Fruit fly (Drosophila melanogaster) whole organism, embryonic: ENCODE results near the gene brat.
A peak's percentile ranks its signal among the peaks of the same experiment; 100 is the strongest.

ENCODE experiments used
- Abd-B ChIP-seq: fragments of 200-800 bp; sonication (Bioruptor generic); optimal IDR thresholded peaks from 2 replicates; lab custom pipeline; 2018; ENCODE audit warnings: missing biosample characterization, mild to moderate bottlenecking, missing genetic modification characterization, moderate library complexity
- Bteb2 ChIP-seq: fragments of 200-800 bp; sonication (Bioruptor generic); optimal IDR thresholded peaks from 2 replicates; lab custom pipeline; 2016; ENCODE audit warnings: missing biosample characterization, missing genetic modification characterization
- CG10321 ChIP-seq: fragments of 200-800 bp; sonication (Bioruptor generic); IDR thresholded peaks from 2 replicates; pipeline ENCODE4 v1.3.6; 2022; ENCODE audit warnings: missing biosample characterization, missing genetic modification characterization
- CG10431 ChIP-seq: fragments of 200-800 bp; sonication (Bioruptor generic); optimal IDR thresholded peaks from 3 replicates; lab custom pipeline; 2018; ENCODE audit warnings: missing biosample characterization, mild to moderate bottlenecking, missing genetic modification characterization
- CG11560 ChIP-seq: fragments of 200-800 bp; sonication (Bioruptor generic); IDR thresholded peaks from 3 replicates; pipeline ENCODE4 v1.3.6; 2022; ENCODE audit warnings: missing biosample characterization, missing genetic modification characterization
- CG11695 ChIP-seq: fragments of 200-800 bp; sonication (Bioruptor generic); IDR thresholded peaks from 3 replicates; pipeline ENCODE4 v1.3.6; 2022; ENCODE audit warnings: missing biosample characterization, missing genetic modification characterization
- CG12236 ChIP-seq: fragments of 200-800 bp; sonication (Bioruptor generic); optimal IDR thresholded peaks from 2 replicates; lab custom pipeline; 2016; ENCODE audit warnings: missing biosample characterization, missing genetic modification characterization
- CG12299 ChIP-seq: fragments of 200-800 bp; sonication (Bioruptor generic); optimal IDR thresholded peaks from 2 replicates; lab custom pipeline; 2018; ENCODE audit warnings: missing biosample characterization, mild to moderate bottlenecking, missing genetic modification characterization
- CG12659 ChIP-seq: fragments of 200-800 bp; sonication (Bioruptor generic); optimal IDR thresholded peaks from 3 replicates; lab custom pipeline; 2017; ENCODE audit warnings: mild to moderate bottlenecking, missing biosample characterization, missing genetic modification reagents, missing genetic modification characterization
- CG12942 ChIP-seq: fragments of 200-800 bp; sonication (Bioruptor generic); optimal IDR thresholded peaks from 3 replicates; lab custom pipeline; 2016; ENCODE audit warnings: missing biosample characterization, missing genetic modification characterization
- CG13424 ChIP-seq: fragments of 200-800 bp; sonication (Bioruptor generic); optimal IDR thresholded peaks from 2 replicates; lab custom pipeline; 2019; ENCODE audit warnings: missing biosample characterization, mild to moderate bottlenecking, missing genetic modification characterization, moderate library complexity
- CG14667 ChIP-seq: fragments of 200-800 bp; sonication (Bioruptor generic); IDR thresholded peaks from 2 replicates; pipeline ENCODE4 v1.3.6; 2022; ENCODE audit warnings: missing biosample characterization, missing genetic modification characterization
- CG2120 ChIP-seq: fragments of 200-800 bp; sonication (Bioruptor generic); optimal IDR thresholded peaks from 3 replicates; lab custom pipeline; 2016; ENCODE audit warnings: missing biosample characterization, missing genetic modification characterization
- CG31388 ChIP-seq: fragments of 200-800 bp; sonication (Bioruptor generic); optimal IDR thresholded peaks from 2 replicates; lab custom pipeline; 2016; ENCODE audit warnings: missing biosample characterization, missing genetic modification characterization
- CG32532 ChIP-seq: fragments of 200-800 bp; sonication (Bioruptor generic); IDR thresholded peaks from 2 replicates; pipeline ENCODE4 v1.3.6; 2022; ENCODE audit warnings: missing biosample characterization, missing genetic modification characterization
- CG42726 ChIP-seq: fragments of 200-800 bp; sonication (Bioruptor generic); IDR thresholded peaks from 2 replicates; pipeline ENCODE4 v1.3.6; 2022; ENCODE audit warnings: missing biosample characterization, missing genetic modification characterization; ENCODE audit not compliant: partially characterized antibody
- CG4360 ChIP-seq: fragments of 200-800 bp; sonication (Bioruptor generic); IDR thresholded peaks from 2 replicates; pipeline ENCODE4 v1.3.6; 2022; ENCODE audit warnings: missing biosample characterization, missing genetic modification characterization
- CG4707 ChIP-seq: fragments of 200-800 bp; sonication (Bioruptor generic); optimal IDR thresholded peaks from 2 replicates; lab custom pipeline; 2018; ENCODE audit warnings: missing biosample characterization, mild to moderate bottlenecking, missing genetic modification characterization, moderate library complexity
- CG6175 ChIP-seq: fragments of 200-800 bp; sonication (Bioruptor generic); IDR thresholded peaks from 3 replicates; pipeline ENCODE4 v1.3.6; 2022; ENCODE audit warnings: missing biosample characterization, missing genetic modification characterization
- CG8359 ChIP-seq: fragments of 200-800 bp; sonication (Bioruptor generic); optimal IDR thresholded peaks from 2 replicates; lab custom pipeline; 2017; ENCODE audit warnings: missing biosample characterization, mild to moderate bottlenecking, missing genetic modification characterization, borderline replicate concordance
- CG8944 ChIP-seq: fragments of 200-800 bp; sonication (Bioruptor generic); optimal IDR thresholded peaks from 3 replicates; lab custom pipeline; 2016; ENCODE audit warnings: missing biosample characterization, missing genetic modification characterization
- CG9727 ChIP-seq: fragments of 200-800 bp; sonication (Bioruptor generic); optimal IDR thresholded peaks from 3 replicates; lab custom pipeline; 2017; ENCODE audit warnings: missing biosample characterization, mild to moderate bottlenecking, missing genetic modification characterization
- Deaf1 ChIP-seq: fragments of 200-800 bp; optimal IDR thresholded peaks from 3 replicates; lab custom pipeline; 2019; ENCODE audit warnings: missing biosample characterization, mild to moderate bottlenecking, missing genetic modification characterization, moderate library complexity
- Elba2 ChIP-seq: fragments of 200-800 bp; sonication (Bioruptor generic); optimal IDR thresholded peaks from 3 replicates; lab custom pipeline; 2016; ENCODE audit warnings: missing biosample characterization, missing genetic modification characterization
- Ets65A ChIP-seq: fragments of 200-800 bp; sonication (Bioruptor generic); peaks from one replicate; lab custom pipeline; 2016; ENCODE audit warnings: missing biosample characterization, missing genetic modification characterization
- HmgD ChIP-seq: fragments of 200-800 bp; sonication (Bioruptor generic); optimal IDR thresholded peaks from 3 replicates; lab custom pipeline; 2016; ENCODE audit warnings: missing biosample characterization, missing genetic modification characterization
- Jarid2 ChIP-seq: fragments of 200-800 bp; sonication (Bioruptor generic); optimal IDR thresholded peaks from 3 replicates; lab custom pipeline; 2017; ENCODE audit warnings: mild to moderate bottlenecking, missing biosample characterization, missing genetic modification reagents, missing genetic modification characterization
- Lhr ChIP-seq: fragments of 200-800 bp; sonication (Bioruptor generic); optimal IDR thresholded peaks from 3 replicates; lab custom pipeline; 2017; ENCODE audit warnings: mild to moderate bottlenecking, missing biosample characterization, missing genetic modification reagents, missing genetic modification characterization
- MESR4 ChIP-seq: fragments of 200-800 bp; sonication (Bioruptor generic); optimal IDR thresholded peaks from 2 replicates; lab custom pipeline; 2018; ENCODE audit warnings: missing biosample characterization, mild to moderate bottlenecking, missing genetic modification characterization, moderate library complexity
- Max ChIP-seq: fragments of 200-800 bp; sonication (Bioruptor generic); optimal IDR thresholded peaks from 2 replicates; lab custom pipeline; 2016; ENCODE audit warnings: missing biosample characterization, mild to moderate bottlenecking, missing genetic modification characterization
- NK7.1 ChIP-seq: fragments of 200-800 bp; sonication (Bioruptor generic); optimal IDR thresholded peaks from 3 replicates; lab custom pipeline; 2016; ENCODE audit warnings: missing biosample characterization, missing genetic modification characterization
- Oli ChIP-seq: fragments of 200-800 bp; sonication (Bioruptor generic); optimal IDR thresholded peaks from 2 replicates; lab custom pipeline; 2018; ENCODE audit warnings: missing biosample characterization, mild to moderate bottlenecking, missing genetic modification characterization, moderate library complexity
- Opbp ChIP-seq: fragments of 200-800 bp; sonication (Bioruptor generic); IDR thresholded peaks from 3 replicates; pipeline ENCODE4 v1.3.6; 2022; ENCODE audit warnings: missing biosample characterization, missing genetic modification characterization; ENCODE audit not compliant: partially characterized antibody
- Trl ChIP-seq, 3 experiments: fragments of >200 bp in 2 of 3; fragments of 200-800 bp in 1 of 3; sonication (Bioruptor generic) in 1 of 3; optimal IDR thresholded peaks; 2 replicates in 1 of 3; 3 replicates in 2 of 3; lab custom pipeline; 2016 to 2017; ENCODE audit warnings: missing biosample characterization in 1 of 3, missing genetic modification characterization in 1 of 3
- bbx ChIP-seq: fragments of 200-800 bp; sonication (Bioruptor generic); IDR thresholded peaks from 2 replicates; pipeline ENCODE4 v1.3.6; 2022; ENCODE audit warnings: missing biosample characterization, missing genetic modification characterization; ENCODE audit not compliant: partially characterized antibody
- croc ChIP-seq: fragments of 200-800 bp; sonication (Bioruptor generic); conservative IDR thresholded peaks from 3 replicates; pipeline ENCODE4 v1.3.6; 2022; ENCODE audit warnings: missing biosample characterization, missing genetic modification characterization
- dan ChIP-seq: fragments of 200-800 bp; sonication (Bioruptor generic); IDR thresholded peaks from 2 replicates; pipeline ENCODE4 v1.3.6; 2022; ENCODE audit warnings: missing biosample characterization, missing genetic modification characterization
- en ChIP-seq: fragments of 200-800 bp; sonication (Bioruptor generic); optimal IDR thresholded peaks from 2 replicates; lab custom pipeline; 2016; ENCODE audit warnings: missing biosample characterization, missing genetic modification characterization
- jing ChIP-seq: fragments of 200-800 bp; sonication (Bioruptor generic); optimal IDR thresholded peaks from 2 replicates; lab custom pipeline; 2018; ENCODE audit warnings: missing biosample characterization, mild to moderate bottlenecking, missing genetic modification characterization
- jumu ChIP-seq: fragments of 200-800 bp; sonication (Bioruptor generic); optimal IDR thresholded peaks from 3 replicates; lab custom pipeline; 2016; ENCODE audit warnings: missing biosample characterization, missing genetic modification characterization
- lab ChIP-seq: fragments of 200-800 bp; sonication (Bioruptor generic); optimal IDR thresholded peaks from 3 replicates; lab custom pipeline; 2017; ENCODE audit warnings: missing biosample characterization, missing genetic modification characterization, mild to moderate bottlenecking, moderate library complexity, missing genetic modification reagents
- lov ChIP-seq, 2 experiments: fragments of 200-800 bp in 1 of 2; fragments of >200 bp in 1 of 2; sonication (Bioruptor generic) in 1 of 2; IDR thresholded peaks in 1 of 2; optimal IDR thresholded peaks in 1 of 2; 2 replicates in 1 of 2; 3 replicates in 1 of 2; pipeline versions ENCODE4 v1.3.6 to Lab custom; 2017 to 2022; ENCODE audit warnings: missing biosample characterization in 1 of 2, missing genetic modification characterization in 1 of 2
- nom ChIP-seq: fragments of 200-800 bp; sonication (Bioruptor generic); optimal IDR thresholded peaks from 2 replicates; lab custom pipeline; 2017; ENCODE audit warnings: missing biosample characterization, missing genetic modification characterization, mild to moderate bottlenecking, moderate library complexity, missing genetic modification reagents
- otp ChIP-seq: fragments of 200-800 bp; sonication (Bioruptor generic); IDR thresholded peaks from 3 replicates; pipeline ENCODE4, ENCODE4 v1.3.6; 2022; ENCODE audit warnings: missing biosample characterization, missing genetic modification characterization
- sens-2 ChIP-seq: fragments of 200-800 bp; sonication (Bioruptor generic); IDR thresholded peaks from 2 replicates; pipeline ENCODE4 v1.3.6; 2022; ENCODE audit warnings: missing biosample characterization, missing genetic modification characterization
- usp ChIP-seq: fragments of >200 bp; optimal IDR thresholded peaks from 2 replicates; lab custom pipeline; 2017; ENCODE audit warnings: missing biosample characterization, missing genetic modification characterization
- vnd ChIP-seq: fragments of 200-800 bp; sonication (Bioruptor generic); IDR thresholded peaks from 3 replicates; pipeline ENCODE4 v1.3.6; 2022; ENCODE audit warnings: missing biosample characterization, missing genetic modification characterization; ENCODE audit not compliant: partially characterized antibody
- zen ChIP-seq: fragments of 200-800 bp; sonication (Bioruptor generic); optimal IDR thresholded peaks from 3 replicates; lab custom pipeline; 2018; ENCODE audit warnings: missing biosample characterization, mild to moderate bottlenecking, missing genetic modification characterization, moderate library complexity
- zen2 ChIP-seq: fragments of 200-800 bp; sonication (Bioruptor generic); IDR thresholded peaks from 3 replicates; pipeline ENCODE4 v1.3.6; 2022; ENCODE audit warnings: missing biosample characterization, missing genetic modification characterization; ENCODE audit not compliant: partially characterized antibody

brat gene

DNA sequence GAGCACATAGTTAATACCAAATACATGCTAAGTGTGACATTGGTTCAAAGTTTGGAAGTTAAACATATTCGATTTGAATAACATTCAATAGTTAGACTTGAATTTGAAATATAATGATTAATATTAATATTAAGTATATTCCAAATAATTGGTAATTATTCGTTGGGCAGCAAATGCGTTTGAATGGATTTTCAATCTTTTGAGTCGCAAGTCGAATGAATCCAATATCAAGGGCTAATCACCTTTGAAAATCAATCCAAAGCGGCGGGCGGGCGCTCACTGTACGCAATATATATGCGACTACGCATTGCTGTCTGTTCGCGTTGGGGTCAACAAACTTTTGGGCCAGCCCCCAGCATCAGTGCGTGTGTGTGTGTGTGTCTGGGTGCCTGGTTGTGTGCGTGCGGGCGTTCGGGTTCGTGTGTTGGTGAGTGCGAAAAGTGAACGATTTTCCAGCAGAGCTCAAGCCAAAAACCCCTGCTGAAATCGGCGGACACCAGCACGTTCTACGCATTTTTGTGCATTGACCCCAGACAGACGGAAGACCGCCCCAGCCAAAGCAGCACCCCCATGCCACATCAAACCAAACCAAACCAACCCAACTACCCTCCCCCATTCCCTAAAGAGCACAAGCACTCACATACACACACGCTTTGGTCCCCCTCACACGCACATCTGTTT lies 4.9 kb downstream of the brat start (continued):
- TF ChIP-seq Oli (tag; lab: Kevin White, UChicago) (peak; percentile 30), CG14667 (GFP tag; lab: Robert Waterston, UW) (no peak), nom (peak; percentile 4), Max (GFP tag; lab: Kevin White, UChicago) (no peak), otp (GFP tag; lab: Robert Waterston, UW) (no peak), Deaf1 (tag; lab: Kevin White, UChicago) (no peak), Lhr (no peak), sens-2 (no peak), Elba2 (no peak), bbx (GFP tag; lab: Robert Waterston, UW) (peak; percentile 51; the same call in 1 of the 2 replicates), Abd-B (GFP tag; lab: Kevin White, UChicago) (no peak), CG12299 (no peak), CG11695 (GFP tag; lab: Robert Waterston, UW) (no peak), CG32532 (GFP tag; lab: Robert Waterston, UW) (no peak), CG13424 (tag; lab: Kevin White, UChicago) (peak; percentile 41), lab (GFP tag; lab: Kevin White, UChicago) (no peak), CG42726 (GFP tag; lab: Robert Waterston, UW) (no peak), Ets65A (GFP tag; lab: Kevin White, UChicago) (no peak), CG4360 (GFP tag; lab: Robert Waterston, UW) (no peak), CG6175 (GFP tag; lab: Robert Waterston, UW) (no peak), zen2 (GFP tag; lab: Robert Waterston, UW) (no peak), en (no peak), CG12942 (GFP tag; lab: Kevin White, UChicago) (no peak), Opbp (GFP tag; lab: Robert Waterston, UW) (no peak), CG4707 (GFP tag; lab: Kevin White, UChicago) (no peak), CG2120 (GFP tag; lab: Kevin White, UChicago) (no peak), dan (GFP tag; lab: Robert Waterston, UW) (no peak), CG11560 (tag; lab: Robert Waterston, UW) (no peak), jumu (GFP tag; lab: Kevin White, UChicago) (no peak), Trl (optimal IDR thresholded peaks at IDR 0.05; lab: Kevin White, UChicago) (no peak), Trl (GFP tag; optimal IDR thresholded peaks at IDR 0.05; lab: Kevin White, UChicago) (no peak), vnd (GFP tag; lab: Robert Waterston, UW) (no peak), MESR4 (GFP tag; lab: Kevin White, UChicago) (no peak), CG8944 (no peak), CG10321 (GFP tag; lab: Robert Waterston, UW) (no peak), NK7.1 (GFP tag; lab: Kevin White, UChicago) (no peak), CG12659 (peak; percentile 9), zen (tag; lab: Kevin White, UChicago) (no peak), CG9727 (GFP tag; lab: Kevin White, UChicago) (no peak), croc (GFP tag; lab: Robert Waterston, UW) (no peak), CG8359 (GFP tag; lab: Kevin White, UChicago) (peak; percentile 11), jing (GFP tag; lab: Kevin White, UChicago) (no peak), CG10431 (GFP tag; lab: Kevin White, UChicago) (no peak), CG31388 (no peak), CG12236 (GFP tag; lab: Kevin White, UChicago) (no peak), lov (optimal IDR thresholded peaks at IDR 0.05; lab: Kevin White, UChicago) (no peak), lov (GFP tag; IDR thresholded peaks at IDR 0.05; lab: Robert Waterston, UW) (peak; percentile 32; the same call in 1 of the 3 replicates), HmgD (GFP tag; lab: Kevin White, UChicago) (no peak), usp (GFP tag; lab: Kevin White, UChicago) (no peak), Bteb2 (GFP tag; lab: Kevin White, UChicago) (no peak), Jarid2 (GFP tag; lab: Kevin White, UChicago) (no peak)
